Worm (Caenorhabditis elegans): Measurements from ENCODE around the gene Y37D8A.29.
A peak's percentile ranks its signal among the peaks of the same experiment; 100 is the strongest.

Gene Y37D8A.29

DNA sequence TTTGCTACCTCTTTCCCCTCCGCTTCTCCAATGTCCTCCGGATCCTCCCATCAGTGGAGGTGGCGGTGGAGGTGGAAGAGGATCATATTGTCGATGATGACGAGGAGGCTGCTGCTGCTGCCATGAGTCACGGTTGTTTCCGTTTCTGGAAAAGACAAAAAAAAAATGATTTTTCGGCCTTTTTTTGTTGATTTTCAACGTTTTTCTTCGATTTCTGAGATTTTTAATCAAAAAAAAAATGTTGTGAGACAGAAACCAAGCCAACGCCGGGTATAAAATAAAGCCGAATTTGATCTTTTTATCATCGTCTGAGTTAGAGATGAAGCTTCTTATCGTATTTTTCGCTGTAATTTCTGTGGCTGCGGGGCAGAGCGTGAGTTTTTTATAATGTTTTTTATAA lies 38.1 kb upstream of the Y37D8A.29 start, which contains the start of gene Y37D8A.19:
Gene Y37D8A.19 (plus strand): TSS at position 301 of the 400 bp plus-strand sequence.
- TF ChIP-seq nhr-90 (tag; optimal IDR thresholded peaks at IDR 0.05) (no peak), him-1 (tag; optimal IDR thresholded peaks at IDR 0.05) (no peak), atf-7 (tag; optimal IDR thresholded peaks at IDR 0.05) (no peak)

DNA sequence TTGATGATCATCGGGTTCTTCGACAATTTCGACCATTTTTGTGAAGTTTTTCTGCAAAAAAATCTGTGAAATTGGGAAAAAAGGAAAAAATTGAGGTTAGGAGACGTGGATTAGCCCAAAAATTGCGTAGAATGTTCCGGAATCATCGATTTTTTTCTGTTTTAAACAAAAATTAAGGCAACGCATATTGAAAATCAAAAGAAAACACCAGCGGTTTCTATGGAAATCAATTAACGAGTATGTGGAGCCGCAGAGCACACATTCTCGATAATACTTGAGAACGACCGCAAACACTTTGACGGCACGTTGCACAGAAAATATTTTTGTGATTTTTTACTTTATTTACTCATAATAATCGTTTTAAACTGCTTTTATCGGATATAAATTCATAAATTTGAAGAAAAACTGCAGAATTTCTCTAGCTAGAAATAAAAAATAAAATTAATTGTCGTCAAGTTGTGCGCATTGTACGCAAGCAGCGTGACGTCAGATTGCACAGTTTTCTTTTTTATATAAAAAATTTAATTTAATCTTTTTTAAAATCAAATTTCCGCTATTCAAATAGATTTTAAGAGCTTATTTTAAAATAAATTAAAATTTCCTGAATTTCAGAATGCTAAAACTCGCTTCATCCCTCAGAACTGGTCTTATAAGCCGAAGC lies 34.6 kb upstream of the Y37D8A.29 start, which contains the start of the genes npp-25 and mrps-10:
Gene npp-25 (minus strand): TSS at position 51 of the 661 bp plus-strand sequence.
Gene mrps-10 (plus strand): TSS at position 611 of the 661 bp plus-strand sequence.
- no peak for TF ChIP-seq zim-3 (tag; optimal IDR thresholded peaks at IDR 0.05)
- TF ChIP-seq sea-2 (GFP tag; IDR thresholded peaks at IDR 0.05), result no peak
- TF ChIP-seq madf-10 (tag; optimal IDR thresholded peaks at IDR 0.05), result no peak
- no peak for TF ChIP-seq egrh-3 (GFP tag; IDR thresholded peaks at IDR 0.05)
- no peak for TF ChIP-seq T07F8.4 (tag; optimal IDR thresholded peaks at IDR 0.05)
- TF ChIP-seq ceh-100 (GFP tag; IDR thresholded peaks at IDR 0.05), result no peak
- TF ChIP-seq athp-1 (tag; optimal IDR thresholded peaks at IDR 0.05), result no peak
- TF ChIP-seq repo-1 (tag; optimal IDR thresholded peaks at IDR 0.05), result no peak
- TF ChIP-seq die-1 (tag; optimal IDR thresholded peaks at IDR 0.05), result no peak
- TF ChIP-seq lin-35 (GFP tag; optimal IDR thresholded peaks at IDR 0.05), result peak in 1 of 3 experiments; percentile 2
- no peak for TF ChIP-seq ekl-4 (GFP tag; IDR thresholded peaks at IDR 0.05)
- no peak for TF ChIP-seq atf-7 (tag; optimal IDR thresholded peaks at IDR 0.05)
- peak; percentile 43 for TF ChIP-seq ztf-18 (tag; optimal IDR thresholded peaks at IDR 0.05)
- peak; percentile 13 for TF ChIP-seq attf-5 (GFP tag; optimal IDR thresholded peaks at IDR 0.05)
- TF ChIP-seq lsl-1 (GFP tag; optimal IDR thresholded peaks at IDR 0.05), result peak; percentile 8
- no peak for TF ChIP-seq dpl-1 (GFP tag; optimal IDR thresholded peaks at IDR 0.05)
- no peak for TF ChIP-seq chd-7 (tag; optimal IDR thresholded peaks at IDR 0.05)
- TF ChIP-seq ceh-58 (GFP tag; IDR thresholded peaks at IDR 0.05), result no peak

DNA sequence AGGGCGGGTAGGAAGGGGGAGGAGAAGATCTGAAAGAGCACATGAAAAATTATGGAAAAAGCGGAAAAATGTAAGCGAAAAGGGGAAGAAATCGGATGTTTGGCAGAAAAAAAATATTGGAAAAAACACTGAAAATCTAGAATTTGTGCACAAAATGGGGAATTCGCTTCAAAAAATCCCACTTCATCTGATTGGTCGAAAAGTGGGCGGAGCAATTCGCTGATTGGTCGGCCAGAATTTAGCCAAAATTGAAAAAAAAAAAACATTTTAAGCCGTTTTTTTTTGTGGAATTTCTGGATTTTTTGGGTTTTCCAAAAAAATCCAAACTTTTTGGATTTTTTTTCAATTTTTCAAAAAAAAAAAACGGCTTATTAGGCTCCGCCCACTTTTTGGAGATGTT lies 29.3 kb upstream of the Y37D8A.29 start:
- no peak for TF ChIP-seq ztf-26 (tag; optimal IDR thresholded peaks at IDR 0.05)
- no peak for TF ChIP-seq Y67H2A.10 (GFP tag; conservative IDR thresholded peaks at IDR 0.05)
- TF ChIP-seq sea-2 (GFP tag; IDR thresholded peaks at IDR 0.05), result no peak
- TF ChIP-seq zim-3 (tag; optimal IDR thresholded peaks at IDR 0.05), result no peak
- TF ChIP-seq lin-54 (GFP tag; optimal IDR thresholded peaks at IDR 0.05), result no peak

DNA sequence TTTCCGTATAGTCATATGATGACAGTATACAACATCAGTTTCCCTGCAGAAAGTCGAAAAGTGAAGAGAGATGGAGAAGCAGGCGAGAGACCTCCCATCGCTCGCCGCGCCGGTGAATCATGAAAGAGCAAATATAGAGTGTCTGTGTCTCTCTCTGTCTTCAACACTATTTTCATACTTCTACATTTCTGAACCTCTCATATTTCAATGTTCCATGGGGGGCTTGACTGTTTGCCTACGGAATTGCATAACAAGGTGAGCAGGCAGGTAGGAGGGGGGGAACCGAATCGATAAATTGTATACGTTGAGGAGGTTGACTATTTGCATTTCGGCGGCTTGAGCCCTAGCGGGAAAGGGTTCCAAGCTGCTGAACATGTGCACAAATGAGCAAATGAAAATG lies 28.4 kb upstream of the Y37D8A.29 start:
- no peak for TF ChIP-seq cebp-1 (GFP tag; IDR thresholded peaks at IDR 0.05)
- peak; percentile 48 for TF ChIP-seq cebp-1 (tag; optimal IDR thresholded peaks at IDR 0.05)
- 0 out of 2 replicates have a peak, but pooled peaks have one; percentile 21 for TF ChIP-seq mcd-1 (GFP tag; IDR thresholded peaks at IDR 0.05)
- TF ChIP-seq nhr-80 (tag; optimal IDR thresholded peaks at IDR 0.05), result peak; percentile 71
- TF ChIP-seq hmg-1.2 (GFP tag; IDR thresholded peaks at IDR 0.05), result peak; percentile 81
- no peak for TF ChIP-seq lin-35 (GFP tag; optimal IDR thresholded peaks at IDR 0.05)
- TF ChIP-seq Y56A3A.18 (GFP tag; IDR thresholded peaks at IDR 0.05), result 0 out of 2 replicates have a peak, but pooled peaks have one; percentile 28
- TF ChIP-seq aptf-2 (GFP tag; conservative IDR thresholded peaks at IDR 0.05), result 0 out of 2 replicates have a peak, but pooled peaks have one; percentile 11
- TF ChIP-seq ceh-100 (GFP tag; IDR thresholded peaks at IDR 0.05), result no peak
- TF ChIP-seq ztf-25 (GFP tag; IDR thresholded peaks at IDR 0.05), result 0 out of 2 replicates have a peak, but pooled peaks have one; percentile 26
- no peak for TF ChIP-seq pbrm-1 (GFP tag; IDR thresholded peaks at IDR 0.05)
- TF ChIP-seq attf-5 (GFP tag; optimal IDR thresholded peaks at IDR 0.05), result peak; percentile 27
- TF ChIP-seq dox-1 (GFP tag; IDR thresholded peaks at IDR 0.05), result peak; percentile 48; the same call in 1 of the 2 replicates
- TF ChIP-seq B0336.3 (GFP tag; IDR thresholded peaks at IDR 0.05), result 0 out of 2 replicates have a peak, but pooled peaks have one; percentile 39
